Worm (Caenorhabditis elegans) whole organism, young adult: Measurements from ENCODE around the gene W08E12.4.

Experiments used
- B0336.3 ChIP-seq: fragments of 200-800 bp; sonication (Bioruptor generic); IDR thresholded peaks from 2 replicates; pipeline ENCODE4 v1.3.6; 2022; ENCODE audit warnings: missing genetic modification characterization, missing compliant biosample characterization
- ZK185.1 ChIP-seq: sonication (generic microtip); optimal IDR thresholded peaks from 2 replicates; lab custom pipeline; 2016; ENCODE audit warnings: mild to moderate bottlenecking, missing genetic modification characterization, missing compliant biosample characterization; ENCODE audit not compliant: poor library complexity, severe bottlenecking
- ceh-40 ChIP-seq: fragments of 200-800 bp; sonication (Bioruptor generic); IDR thresholded peaks from 2 replicates; pipeline ENCODE4 v1.3.6; 2022; ENCODE audit warnings: missing genetic modification characterization, missing compliant biosample characterization
- ets-4 ChIP-seq: fragments of 200-800 bp; sonication (Bioruptor generic); optimal IDR thresholded peaks from 2 replicates; lab custom pipeline; 2018; ENCODE audit warnings: mild to moderate bottlenecking, missing genetic modification characterization, missing compliant biosample characterization
- hlh-12 ChIP-seq: sonication (generic microtip); optimal IDR thresholded peaks from 2 replicates; lab custom pipeline; 2016; ENCODE audit warnings: missing genetic modification characterization, missing compliant biosample characterization
- snpc-4 ChIP-seq, 5 experiments: fragments of 150-350 bp in 1 of 5; sonication (generic microtip) in 4 of 5; optimal IDR thresholded peaks; 2 replicates each; lab custom pipeline; 2014 to 2018; ENCODE audit warnings: missing genetic modification characterization in 5 of 5, missing biosample characterization in 3 of 5, antibody characterized with exemption in 2 of 5, mild to moderate bottlenecking in 2 of 5, missing compliant biosample characterization in 2 of 5, missing genotype in 2 of 5, moderate library complexity in 2 of 5, missing genetic modification reagents in 1 of 5
- somi-1 ChIP-seq: fragments of 200-800 bp; sonication (Bioruptor generic); optimal IDR thresholded peaks from 2 replicates; lab custom pipeline; 2018; ENCODE audit warnings: mild to moderate bottlenecking, missing genetic modification characterization, missing compliant biosample characterization
- unc-130 ChIP-seq: sonication (generic microtip); optimal IDR thresholded peaks from 2 replicates; lab custom pipeline; 2016; ENCODE audit warnings: missing genetic modification reagents, missing genetic modification characterization, missing compliant biosample characterization
- ztf-22 ChIP-seq: fragments of 200-800 bp; sonication (Bioruptor generic); optimal IDR thresholded peaks from 2 replicates; lab custom pipeline; 2018; ENCODE audit warnings: mild to moderate bottlenecking, missing genetic modification characterization, moderate library complexity, missing compliant biosample characterization

DNA sequence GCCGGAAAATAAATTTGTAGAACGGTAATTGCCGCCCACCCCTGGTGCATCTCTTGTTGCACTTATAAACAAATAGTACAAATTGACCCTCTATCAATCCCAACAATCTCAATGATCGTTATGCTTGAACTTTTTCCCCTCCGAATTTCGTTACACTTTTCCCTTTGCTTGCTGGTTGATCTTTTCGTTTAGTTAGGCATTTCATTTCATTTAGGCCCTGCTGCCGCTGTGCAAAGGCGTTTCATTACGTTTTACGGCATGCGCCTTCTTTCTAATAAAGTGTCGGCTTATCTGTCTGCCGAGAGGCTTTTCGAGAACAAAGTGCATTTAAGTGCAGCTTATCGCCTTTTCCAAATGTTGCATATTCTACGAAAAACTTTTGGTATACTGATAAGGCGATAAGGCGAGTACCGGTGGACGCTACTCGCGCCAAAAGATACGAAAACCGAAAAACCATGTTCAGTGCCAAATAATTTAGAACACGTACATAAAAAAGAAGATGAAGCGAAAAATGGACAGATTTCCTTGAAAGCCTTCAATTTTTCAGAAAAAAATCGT lies 8.6 kb downstream of the W08E12.4 start:
- TF ChIP-seq snpc-4 (GFP tag; optimal IDR thresholded peaks at IDR 0.05; lab: Kevin White, UChicago), result no peak
- no peak for TF ChIP-seq snpc-4 (tag; optimal IDR thresholded peaks at IDR 0.05; lab: Kevin White, UChicago)
- TF ChIP-seq ets-4 (GFP tag; lab: Kevin White, UChicago), result no peak
- no peak for TF ChIP-seq B0336.3 (GFP tag; lab: Robert Waterston, UW)
- no peak for TF ChIP-seq somi-1
- TF ChIP-seq unc-130 (GFP tag; lab: Kevin White, UChicago), result no peak
- no peak for TF ChIP-seq ZK185.1 (tag; lab: Kevin White, UChicago)
- no peak for TF ChIP-seq hlh-12
- TF ChIP-seq ztf-22 (GFP tag; lab: Kevin White, UChicago), result no peak
- TF ChIP-seq ceh-40 (GFP tag; lab: Robert Waterston, UW), result no peak
